Worm (Caenorhabditis elegans): Measurements from ENCODE around the gene F42D1.4.

ce11 chrX:14804706-14805105 lies 2.3 kb upstream of the F42D1.4 start:
- TF ChIP-seq ama-1 (optimal IDR thresholded peaks at IDR 0.05) (no peak), tra-4 (tag; optimal IDR thresholded peaks at IDR 0.05) (peak; percentile 65), F13C5.2 (tag; optimal IDR thresholded peaks at IDR 0.05) (peak; percentile 82), aly-1 (tag; optimal IDR thresholded peaks at IDR 0.05) (peak; percentile 83), scrt-1 (GFP tag; IDR thresholded peaks at IDR 0.05) (peak; percentile 91), sea-1 (GFP tag; conservative IDR thresholded peaks at IDR 0.05) (peak; percentile 90), tbx-37 (GFP tag; conservative IDR thresholded peaks at IDR 0.05) (peak; percentile 88), hmg-4 (GFP tag; optimal IDR thresholded peaks at IDR 0.05) (peak; percentile 90), ets-7 (tag; optimal IDR thresholded peaks at IDR 0.05) (peak; percentile 59), flt-1 (GFP tag; IDR thresholded peaks at IDR 0.05) (peak; percentile 90), hmbx-1 (tag; optimal IDR thresholded peaks at IDR 0.05) (peak; percentile 76), B0310.2 (tag; optimal IDR thresholded peaks at IDR 0.05) (peak; percentile 79), ceh-36 (tag; optimal IDR thresholded peaks at IDR 0.05) (peak; percentile 84), tbx-11 (GFP tag; IDR thresholded peaks at IDR 0.05) (peak; percentile 86)
